Worm (Caenorhabditis elegans): ENCODE measurements around the gene ZC178.2.

DNA sequence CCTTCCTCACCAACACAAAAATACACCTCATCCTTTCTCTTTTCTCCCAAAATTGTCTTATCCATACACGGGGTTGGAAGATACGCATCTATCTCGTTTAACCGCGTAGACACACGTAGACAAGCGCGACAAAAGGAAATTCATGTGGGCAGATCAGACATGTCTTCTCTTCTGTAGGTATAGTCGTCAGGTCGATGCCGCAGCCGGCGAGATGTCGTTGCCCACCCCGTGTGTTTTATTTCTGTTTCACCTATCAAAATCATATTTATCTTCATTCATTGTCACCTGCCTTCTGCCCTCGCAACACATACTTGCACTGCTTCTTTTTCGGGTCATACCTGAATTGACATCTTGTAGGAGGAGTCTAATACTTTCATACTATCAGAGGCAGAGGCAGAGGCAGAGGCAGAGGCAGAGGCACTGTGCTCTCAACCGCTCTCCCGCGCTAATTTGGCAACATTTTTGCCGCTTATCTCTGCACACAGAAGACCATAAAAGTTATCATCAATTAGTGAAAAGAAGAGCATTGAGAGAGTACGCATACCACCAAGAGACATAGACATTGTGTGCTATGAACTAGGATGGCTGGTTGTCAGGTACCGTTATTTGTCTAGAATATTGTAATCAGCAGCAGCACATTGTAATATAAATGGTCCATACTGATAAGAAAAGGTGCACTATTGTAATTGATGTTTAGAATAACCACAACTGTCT, 50.4 kb downstream of the ZC178.2 start:
- TF ChIP-seq nhr-11 (tag; optimal IDR thresholded peaks at IDR 0.05) (no peak), sox-4 (tag; optimal IDR thresholded peaks at IDR 0.05) (no peak), unc-55 (GFP tag; optimal IDR thresholded peaks at IDR 0.05) (no peak), ceh-31 (tag; optimal IDR thresholded peaks at IDR 0.05) (no peak), elt-4 (tag; optimal IDR thresholded peaks at IDR 0.05) (no peak), dmd-4 (tag; optimal IDR thresholded peaks at IDR 0.05; ENCODE audit: borderline replicate concordance) (no peak), pag-3 (tag; optimal IDR thresholded peaks at IDR 0.05; ENCODE audit: borderline replicate concordance) (no peak), tbx-7 (tag; optimal IDR thresholded peaks at IDR 0.05) (no peak), ama-1 (optimal IDR thresholded peaks at IDR 0.05) (no peak), ttx-3 (tag; optimal IDR thresholded peaks at IDR 0.05) (no peak), F13H6.1 (tag; optimal IDR thresholded peaks at IDR 0.05) (no peak), unc-86 (tag; optimal IDR thresholded peaks at IDR 0.05) (no peak), nfya-1 (tag; optimal IDR thresholded peaks at IDR 0.05) (no peak)

Measured in whole organism, late embryonic.